Fruit fly (Drosophila melanogaster) whole organism, embryonic: ENCODE measurements around the gene kraken.

Source experiments
- Asciz ChIP-seq: fragments of 200-800 bp; sonication (Bioruptor generic); optimal IDR thresholded peaks from 2 replicates; lab custom pipeline; 2017; ENCODE audit warnings: missing biosample characterization, mild to moderate bottlenecking, missing genetic modification characterization, missing genetic modification reagents
- B-H1 ChIP-seq: fragments of 200-800 bp; sonication (Bioruptor generic); IDR thresholded peaks from 3 replicates; pipeline ENCODE4 v1.3.6; 2022; ENCODE audit warnings: missing biosample characterization, missing genetic modification characterization
- CG11247 ChIP-seq: fragments of 200-800 bp; sonication (Bioruptor generic); IDR thresholded peaks from 2 replicates; pipeline ENCODE4 v1.3.6; 2022; ENCODE audit warnings: missing biosample characterization, missing genetic modification characterization
- CG1529 ChIP-seq: fragments of 200-800 bp; sonication (Bioruptor generic); optimal IDR thresholded peaks from 3 replicates; lab custom pipeline; 2018; ENCODE audit warnings: missing biosample characterization, missing genetic modification characterization
- CG16813 ChIP-seq: fragments of 200-800 bp; sonication (Bioruptor generic); IDR thresholded peaks from 3 replicates; pipeline ENCODE4 v1.3.6; 2022; ENCODE audit warnings: missing biosample characterization, missing genetic modification characterization; ENCODE audit not compliant: partially characterized antibody
- CG16863 ChIP-seq: fragments of 200-800 bp; sonication (Bioruptor generic); optimal IDR thresholded peaks from 3 replicates; lab custom pipeline; 2016; ENCODE audit warnings: missing biosample characterization, missing genetic modification characterization
- CG17385 ChIP-seq: fragments of 200-800 bp; sonication (Bioruptor generic); optimal IDR thresholded peaks from 3 replicates; lab custom pipeline; 2018; ENCODE audit warnings: missing biosample characterization, mild to moderate bottlenecking, missing genetic modification characterization
- CG17912 ChIP-seq: fragments of 200-800 bp; sonication (Bioruptor generic); optimal IDR thresholded peaks from 2 replicates; lab custom pipeline; 2018; ENCODE audit warnings: missing biosample characterization, mild to moderate bottlenecking, missing genetic modification characterization
- CG18011 ChIP-seq: fragments of 200-800 bp; sonication (Bioruptor generic); optimal IDR thresholded peaks from 2 replicates; lab custom pipeline; 2017; ENCODE audit warnings: missing biosample characterization, missing genetic modification characterization, mild to moderate bottlenecking, moderate library complexity, missing genotype
- CG2678 ChIP-seq: fragments of 200-800 bp; sonication (Bioruptor generic); optimal IDR thresholded peaks from 3 replicates; lab custom pipeline; 2019; ENCODE audit warnings: missing biosample characterization, mild to moderate bottlenecking, missing genetic modification characterization, moderate library complexity
- CG3065 ChIP-seq: fragments of 200-800 bp; sonication (Bioruptor generic); optimal IDR thresholded peaks from 2 replicates; lab custom pipeline; 2016; ENCODE audit warnings: missing biosample characterization, missing genetic modification characterization
- CG4404 ChIP-seq: fragments of 200-800 bp; sonication (Bioruptor generic); IDR thresholded peaks from 2 replicates; pipeline ENCODE4 v1.3.6; 2022; ENCODE audit warnings: missing biosample characterization, missing genetic modification characterization
- CG4424 ChIP-seq: fragments of 200-800 bp; sonication (Bioruptor generic); optimal IDR thresholded peaks from 3 replicates; lab custom pipeline; 2016; ENCODE audit warnings: missing biosample characterization, missing genetic modification characterization
- CG6654 ChIP-seq: fragments of 200-800 bp; sonication (Bioruptor generic); optimal IDR thresholded peaks from 2 replicates; lab custom pipeline; 2017; ENCODE audit warnings: missing biosample characterization, mild to moderate bottlenecking, missing genetic modification characterization
- CG8089 ChIP-seq: fragments of 200-800 bp; sonication (Bioruptor generic); optimal IDR thresholded peaks from 3 replicates; lab custom pipeline; 2016; ENCODE audit warnings: missing biosample characterization, missing genetic modification characterization
- CG8765 ChIP-seq: fragments of 200-800 bp; sonication (Bioruptor generic); IDR thresholded peaks from 2 replicates; pipeline ENCODE4 v1.3.6; 2022; ENCODE audit warnings: missing biosample characterization, missing genetic modification characterization
- CG9727 ChIP-seq: fragments of 200-800 bp; sonication (Bioruptor generic); optimal IDR thresholded peaks from 3 replicates; lab custom pipeline; 2017; ENCODE audit warnings: missing biosample characterization, mild to moderate bottlenecking, missing genetic modification characterization
- CG9932 ChIP-seq: fragments of 200-800 bp; sonication (Bioruptor generic); IDR thresholded peaks from 2 replicates; pipeline ENCODE4 v1.3.6; 2022; ENCODE audit warnings: missing biosample characterization, missing genetic modification characterization
- CkIIα-i1 ChIP-seq: fragments of 200-800 bp; sonication (Bioruptor generic); IDR thresholded peaks from 2 replicates; pipeline ENCODE4 v1.3.6; 2022; ENCODE audit warnings: missing biosample characterization, missing genetic modification characterization
- Ets65A ChIP-seq: fragments of 200-800 bp; sonication (Bioruptor generic); peaks from one replicate; lab custom pipeline; 2016; ENCODE audit warnings: missing biosample characterization, missing genetic modification characterization
- Ets97D ChIP-seq: fragments of 200-800 bp; sonication (Bioruptor generic); optimal IDR thresholded peaks from 3 replicates; lab custom pipeline; 2016; ENCODE audit warnings: missing biosample characterization, missing genetic modification characterization
- Gsc ChIP-seq: fragments of 200-800 bp; sonication (Bioruptor generic); IDR thresholded peaks from 2 replicates; pipeline ENCODE4 v1.3.6; 2022; ENCODE audit warnings: missing biosample characterization, missing genetic modification characterization
- HmgZ ChIP-seq: fragments of 200-800 bp; sonication (Bioruptor generic); optimal IDR thresholded peaks from 2 replicates; lab custom pipeline; 2018; ENCODE audit warnings: missing biosample characterization, mild to moderate bottlenecking, missing genetic modification characterization
- NFAT ChIP-seq: fragments of 200-800 bp; sonication (Bioruptor generic); IDR thresholded peaks from 2 replicates; pipeline ENCODE4 v1.3.6; 2022; ENCODE audit warnings: missing biosample characterization, missing genetic modification characterization
- NK7.1 ChIP-seq: fragments of 200-800 bp; sonication (Bioruptor generic); optimal IDR thresholded peaks from 3 replicates; lab custom pipeline; 2016; ENCODE audit warnings: missing biosample characterization, missing genetic modification characterization
- Nf-YB ChIP-seq: fragments of 200-800 bp; sonication (Bioruptor generic); optimal IDR thresholded peaks from 3 replicates; lab custom pipeline; 2019; ENCODE audit warnings: missing biosample characterization, mild to moderate bottlenecking, missing genetic modification characterization, moderate library complexity
- NfI ChIP-seq: fragments of 200-800 bp; sonication (Bioruptor generic); optimal IDR thresholded peaks from 3 replicates; lab custom pipeline; 2018; ENCODE audit warnings: missing biosample characterization, mild to moderate bottlenecking, missing genetic modification characterization, moderate library complexity
- Poxn ChIP-seq: fragments of 200-800 bp; sonication (Bioruptor generic); IDR thresholded peaks from 2 replicates; pipeline ENCODE4 v1.3.6; 2022; ENCODE audit warnings: missing biosample characterization, missing genetic modification characterization
- Sin3A ChIP-seq: fragments of >200 bp; optimal IDR thresholded peaks from 2 replicates; lab custom pipeline; 2018
- bsh ChIP-seq, 2 experiments: fragments of 200-800 bp; sonication (Bioruptor generic); optimal IDR thresholded peaks; 2 replicates each; lab custom pipeline; 2017 to 2018; ENCODE audit warnings: mild to moderate bottlenecking in 2 of 2, missing biosample characterization in 2 of 2, missing genetic modification characterization in 2 of 2, moderate library complexity in 1 of 2
- ci ChIP-seq: fragments of 200-800 bp; sonication (Bioruptor generic); IDR thresholded peaks from 3 replicates; pipeline ENCODE4 v1.3.6; 2022; ENCODE audit warnings: missing biosample characterization, missing genetic modification characterization
- crol ChIP-seq: fragments of 200-800 bp; sonication (Bioruptor generic); IDR thresholded peaks from 2 replicates; pipeline ENCODE4 v1.3.6; 2022; ENCODE audit warnings: missing biosample characterization, missing genetic modification characterization
- crp ChIP-seq, 2 experiments: fragments of 200-800 bp; sonication (Bioruptor generic); optimal IDR thresholded peaks; 2 replicates in 1 of 2; 3 replicates in 1 of 2; lab custom pipeline; 2017; ENCODE audit warnings: missing biosample characterization in 2 of 2, missing genetic modification characterization in 2 of 2, mild to moderate bottlenecking in 1 of 2, moderate library complexity in 1 of 2
- exex ChIP-seq: fragments of 200-800 bp; sonication (Bioruptor generic); optimal IDR thresholded peaks from 4 replicates; lab custom pipeline; 2018; ENCODE audit warnings: missing biosample characterization, mild to moderate bottlenecking, missing genetic modification characterization, moderate library complexity
- fu2 ChIP-seq: fragments of 200-800 bp; sonication (Bioruptor generic); optimal IDR thresholded peaks from 2 replicates; lab custom pipeline; 2016; ENCODE audit warnings: missing biosample characterization, missing genetic modification characterization
- knrl ChIP-seq: fragments of 200-800 bp; sonication (Bioruptor generic); IDR thresholded peaks from 3 replicates; pipeline ENCODE4 v1.3.6; 2022; ENCODE audit warnings: missing biosample characterization, missing genetic modification characterization; ENCODE audit not compliant: partially characterized antibody
- lbe ChIP-seq: fragments of 200-800 bp; sonication (Bioruptor generic); optimal IDR thresholded peaks from 2 replicates; lab custom pipeline; 2016; ENCODE audit warnings: missing biosample characterization, mild to moderate bottlenecking, missing genetic modification characterization
- oc ChIP-seq: fragments of 200-800 bp; sonication (Bioruptor generic); optimal IDR thresholded peaks from 2 replicates; lab custom pipeline; 2018; ENCODE audit warnings: missing biosample characterization, mild to moderate bottlenecking, missing genetic modification characterization, moderate library complexity
- onecut ChIP-seq: fragments of 200-800 bp; sonication (Bioruptor generic); IDR thresholded peaks from 2 replicates; pipeline ENCODE4 v1.3.6; 2022; ENCODE audit warnings: missing biosample characterization, missing genetic modification characterization
- phol ChIP-seq: fragments of 200-800 bp; sonication (Bioruptor generic); optimal IDR thresholded peaks from 3 replicates; lab custom pipeline; 2018; ENCODE audit warnings: missing biosample characterization, mild to moderate bottlenecking, missing genetic modification characterization, moderate library complexity
- rib ChIP-seq: fragments of 200-800 bp; sonication (Bioruptor generic); IDR thresholded peaks from 2 replicates; pipeline ENCODE4 v1.3.6; 2022; ENCODE audit warnings: missing biosample characterization, missing genetic modification characterization
- sim ChIP-seq: fragments of 200-800 bp; sonication (Bioruptor generic); IDR thresholded peaks from 2 replicates; pipeline ENCODE4 v1.3.6; 2022; ENCODE audit warnings: missing biosample characterization, missing genetic modification characterization
- sr ChIP-seq: fragments of 200-800 bp; sonication (Bioruptor generic); IDR thresholded peaks from 3 replicates; pipeline ENCODE4 v1.3.6; 2022; ENCODE audit warnings: missing biosample characterization, missing genetic modification characterization
- trem ChIP-seq: fragments of 200-800 bp; optimal IDR thresholded peaks from 3 replicates; lab custom pipeline; 2019; ENCODE audit warnings: missing biosample characterization, mild to moderate bottlenecking, missing genetic modification characterization, moderate library complexity
- ttk ChIP-seq: fragments of 200-800 bp; sonication (Bioruptor generic); IDR thresholded peaks from 2 replicates; pipeline ENCODE4 v2.1.2; 2022; ENCODE audit warnings: missing biosample characterization, missing genetic modification characterization
- unpg ChIP-seq: fragments of 200-800 bp; sonication (Bioruptor generic); optimal IDR thresholded peaks from 3 replicates; lab custom pipeline; 2018; ENCODE audit warnings: missing biosample characterization, mild to moderate bottlenecking, missing genetic modification characterization, moderate library complexity
- vvl ChIP-seq: fragments of 200-800 bp; sonication (Bioruptor generic); IDR thresholded peaks from 2 replicates; pipeline ENCODE4 v1.3.6; 2022; ENCODE audit warnings: missing biosample characterization, missing genetic modification characterization
- z ChIP-seq: fragments of 200-800 bp; sonication (Bioruptor generic); IDR thresholded peaks from 3 replicates; pipeline ENCODE4 v1.3.6; 2022; ENCODE audit warnings: missing biosample characterization, missing genetic modification characterization
- zf30C ChIP-seq: fragments of 200-800 bp; sonication (Bioruptor generic); optimal IDR thresholded peaks from 3 replicates; lab custom pipeline; 2018; ENCODE audit warnings: missing biosample characterization, mild to moderate bottlenecking, missing genetic modification characterization
- zfh1 ChIP-seq: fragments of 200-800 bp; sonication (Bioruptor generic); IDR thresholded peaks from 3 replicates; pipeline ENCODE4 v1.3.6; 2022; ENCODE audit warnings: missing biosample characterization, missing genetic modification characterization

kraken gene

dm6 chr2L:843850-844791, 8.4 kb upstream of the kraken start (continued):
- no peak for TF ChIP-seq CG3065
- no peak for TF ChIP-seq CG11247 (GFP tag; lab: Robert Waterston, UW)
- TF ChIP-seq ttk (GFP tag; lab: Robert Waterston, UW), result no peak
- TF ChIP-seq CG17385 (GFP tag; lab: Kevin White, UChicago), result no peak
- TF ChIP-seq NFAT (GFP tag; lab: Robert Waterston, UW), result no peak
- TF ChIP-seq bsh (GFP tag; optimal IDR thresholded peaks at IDR 0.05; lab: Kevin White, UChicago), result peak in 1 of 2 experiments; percentile 34
- no peak for TF ChIP-seq Gsc
- TF ChIP-seq NK7.1 (GFP tag; lab: Kevin White, UChicago), result no peak
- no peak for TF ChIP-seq CG16863 (GFP tag; lab: Kevin White, UChicago)
- TF ChIP-seq CG4404 (GFP tag; lab: Robert Waterston, UW), result no peak
- TF ChIP-seq oc, result no peak
- peak; percentile 3 for TF ChIP-seq zf30C (GFP tag; lab: Kevin White, UChicago)
- no peak for TF ChIP-seq crp (GFP tag; optimal IDR thresholded peaks at IDR 0.05; lab: Kevin White, UChicago)
- TF ChIP-seq sr (GFP tag; lab: Robert Waterston, UW), result peak; percentile 88
- TF ChIP-seq crol (GFP tag; lab: Robert Waterston, UW), result peak; percentile 76
- no peak for TF ChIP-seq onecut (GFP tag; lab: Robert Waterston, UW)
- TF ChIP-seq CG4424 (GFP tag; lab: Kevin White, UChicago), result no peak
- TF ChIP-seq CkIIα-i1 (GFP tag; lab: Robert Waterston, UW), result no peak
- TF ChIP-seq fu2 (GFP tag; lab: Kevin White, UChicago), result no peak
- no peak for TF ChIP-seq HmgZ (tag; lab: Kevin White, UChicago)
- TF ChIP-seq CG9727 (GFP tag; lab: Kevin White, UChicago), result no peak
- TF ChIP-seq zfh1, result no peak
- TF ChIP-seq CG6654 (GFP tag; lab: Kevin White, UChicago), result no peak
- no peak for TF ChIP-seq Nf-YB (GFP tag; lab: Kevin White, UChicago)
- TF ChIP-seq CG9932, result no peak
- no peak for TF ChIP-seq rib
- TF ChIP-seq CG1529 (GFP tag; lab: Kevin White, UChicago), result no peak
- no peak for TF ChIP-seq exex (tag; lab: Kevin White, UChicago)
- no peak for TF ChIP-seq Poxn (GFP tag; lab: Robert Waterston, UW)
- TF ChIP-seq Asciz (GFP tag; lab: Kevin White, UChicago), result no peak
- no peak for TF ChIP-seq B-H1 (GFP tag; lab: Robert Waterston, UW)
- TF ChIP-seq CG8089 (GFP tag; lab: Kevin White, UChicago), result no peak
- peak; percentile 62; the same call in 2 of the 3 replicates for TF ChIP-seq ci (GFP tag; lab: Robert Waterston, UW)
- no peak for TF ChIP-seq sim (GFP tag; lab: Robert Waterston, UW)
- 0 out of 2 replicates have a peak, but pooled peaks have one; percentile 15 for TF ChIP-seq vvl
- TF ChIP-seq trem, result no peak
- no peak for TF ChIP-seq knrl (GFP tag; lab: Robert Waterston, UW)
- TF ChIP-seq CG17912, result no peak
- no peak for TF ChIP-seq phol
- TF ChIP-seq Ets97D (GFP tag; lab: Kevin White, UChicago), result no peak
- TF ChIP-seq CG18011 (GFP tag; lab: Kevin White, UChicago), result no peak
- no peak for TF ChIP-seq CG2678 (tag; lab: Kevin White, UChicago)
- peak; percentile 9 for TF ChIP-seq Ets65A
- no peak for TF ChIP-seq CG8765
- no peak for TF ChIP-seq CG16813 (GFP tag; lab: Robert Waterston, UW)
- no peak for TF ChIP-seq NfI (GFP tag; lab: Kevin White, UChicago)
- no peak for TF ChIP-seq Sin3A (lab: Kevin White, UChicago)
- TF ChIP-seq lbe (GFP tag; lab: Kevin White, UChicago), result no peak
- no peak for TF ChIP-seq z (GFP tag; lab: Robert Waterston, UW)
- no peak for TF ChIP-seq unpg (GFP tag; lab: Kevin White, UChicago)
